Fruit fly (Drosophila melanogaster) S2 (cell line): ENCODE results near the gene nkd.

Source experiments
- CG8478 ChIP-seq: fragments of >200 bp; optimal IDR thresholded peaks from 2 replicates; lab custom pipeline; 2018
- CTCF ChIP-seq, 2 experiments: fragments of >200 bp; optimal IDR thresholded peaks; 2 replicates each; lab custom pipeline; 2018

- TF ChIP-seq CG8478 (no peak), CTCF (optimal IDR thresholded peaks at IDR 0.05; lab: Kevin White, UChicago) (no peak)
Measured at dm6 chr3L:19074673-19075402, 29.6 kb upstream of the nkd start.
